Worm (Caenorhabditis elegans) whole organism, L4 larva: ENCODE data around the gene F16B4.2.
A peak's percentile ranks its signal among the peaks of the same experiment; 100 is the strongest.

Experiments used
- F10B5.3 ChIP-seq: sonication (generic microtip); optimal IDR thresholded peaks from 2 replicates; lab custom pipeline; 2016; ENCODE audit warnings: mild to moderate bottlenecking, missing genetic modification characterization, missing compliant biosample characterization
- F37D6.2 ChIP-seq: sonication (generic microtip); optimal IDR thresholded peaks from 2 replicates; lab custom pipeline; 2016; ENCODE audit warnings: mild to moderate bottlenecking, missing genetic modification characterization, missing compliant biosample characterization
- F44E2.7 ChIP-seq: fragments of 200-800 bp; sonication (Bioruptor generic); IDR thresholded peaks from 2 replicates; pipeline ENCODE4 v2.1.2; 2022; ENCODE audit warnings: missing genetic modification characterization, missing compliant biosample characterization
- F49E8.2 ChIP-seq: sonication (generic microtip); optimal IDR thresholded peaks from 2 replicates; lab custom pipeline; 2016; ENCODE audit warnings: missing compliant biosample characterization, mild to moderate bottlenecking, missing genetic modification characterization, borderline replicate concordance
- Y48G9A.11 ChIP-seq: fragments of 200-800 bp; sonication (Bioruptor generic); IDR thresholded peaks from 2 replicates; pipeline ENCODE4 v1.3.6; 2022; ENCODE audit warnings: missing genetic modification reagents, missing genetic modification characterization, missing compliant biosample characterization
- Y5F2A.4 ChIP-seq: fragments of 200-800 bp; sonication (Bioruptor generic); optimal IDR thresholded peaks from 2 replicates; lab custom pipeline; 2018; ENCODE audit warnings: mild to moderate bottlenecking, missing genetic modification characterization, missing compliant biosample characterization
- aha-1 ChIP-seq: fragments of 150-350 bp; peaks from one replicate; lab custom pipeline; 2014; ENCODE audit warnings: missing biosample characterization, missing genetic modification characterization
- ama-1 ChIP-seq: fragments of 150-350 bp; optimal IDR thresholded peaks from 2 replicates; lab custom pipeline; 2014; ENCODE audit warnings: inconsistent platforms, mixed read lengths
- attf-4 ChIP-seq: sonication (generic microtip); optimal IDR thresholded peaks from 3 replicates; lab custom pipeline; 2017; ENCODE audit warnings: missing biosample characterization, missing genetic modification characterization
- ceh-20 ChIP-seq: fragments of 200-800 bp; sonication (Bioruptor generic); IDR thresholded peaks from 2 replicates; pipeline ENCODE4 v1.3.6; 2022; ENCODE audit warnings: missing genetic modification reagents, missing genetic modification characterization, missing compliant biosample characterization
- ceh-32 ChIP-seq: sonication (generic microtip); optimal IDR thresholded peaks from 2 replicates; lab custom pipeline; 2016; ENCODE audit warnings: mild to moderate bottlenecking, missing genetic modification characterization, missing compliant biosample characterization; ENCODE audit not compliant: poor library complexity
- ceh-62 ChIP-seq: sonication (generic microtip); optimal IDR thresholded peaks from 2 replicates; lab custom pipeline; 2017; ENCODE audit warnings: missing biosample characterization, missing genetic modification characterization
- dve-1 ChIP-seq: sonication (generic microtip); optimal IDR thresholded peaks from 2 replicates; lab custom pipeline; 2017; ENCODE audit warnings: antibody characterized with exemption, mild to moderate bottlenecking, missing genetic modification characterization, missing compliant biosample characterization; ENCODE audit not compliant: insufficient read depth
- fkh-10 ChIP-seq: fragments of 150-350 bp; optimal IDR thresholded peaks from 2 replicates; lab custom pipeline; 2014; ENCODE audit warnings: missing biosample characterization, missing genetic modification reagents, missing genetic modification characterization
- hlh-11 ChIP-seq: fragments of 200-800 bp; sonication (Bioruptor generic); optimal IDR thresholded peaks from 2 replicates; lab custom pipeline; 2018; ENCODE audit warnings: mild to moderate bottlenecking, missing genetic modification characterization, missing compliant biosample characterization
- hlh-30 ChIP-seq: sonication (generic microtip); optimal IDR thresholded peaks from 2 replicates; lab custom pipeline; 2017; ENCODE audit warnings: antibody characterized with exemption, mild to moderate bottlenecking, missing genetic modification characterization, missing compliant biosample characterization; ENCODE audit not compliant: insufficient read depth
- lin-29 ChIP-seq: fragments of 200-800 bp; sonication (Bioruptor generic); IDR thresholded peaks from 2 replicates; pipeline ENCODE4 v1.3.6; 2022; ENCODE audit warnings: missing genetic modification reagents, missing genetic modification characterization, missing compliant biosample characterization
- lsy-2 ChIP-seq, 2 experiments: fragments of 150-350 bp in 1 of 2; sonication (generic microtip) in 1 of 2; optimal IDR thresholded peaks; 2 replicates each; lab custom pipeline; 2014 to 2017; ENCODE audit warnings: missing biosample characterization in 2 of 2, missing genetic modification characterization in 2 of 2
- madf-5 ChIP-seq, 2 experiments: fragments of 200-800 bp; sonication (Bioruptor generic); IDR thresholded peaks; 2 replicates each; pipeline ENCODE4 v1.3.6; 2022; ENCODE audit warnings: missing compliant biosample characterization in 2 of 2, missing genetic modification characterization in 2 of 2
- mdl-1 ChIP-seq, 2 experiments: fragments of 150-350 bp in 1 of 2; sonication (generic microtip) in 1 of 2; optimal IDR thresholded peaks; 2 replicates each; lab custom pipeline; 2014 to 2017; ENCODE audit warnings: missing biosample characterization in 2 of 2, missing genetic modification characterization in 2 of 2
- mxl-3 ChIP-seq: fragments of 200-800 bp; sonication (Bioruptor generic); optimal IDR thresholded peaks from 2 replicates; lab custom pipeline; 2018; ENCODE audit warnings: mild to moderate bottlenecking, missing genetic modification characterization, missing compliant biosample characterization
- nhr-10 ChIP-seq: fragments of 150-350 bp; optimal IDR thresholded peaks from 2 replicates; lab custom pipeline; 2014; ENCODE audit warnings: missing biosample characterization, missing genetic modification characterization
- nhr-102 ChIP-seq: sonication (generic microtip); optimal IDR thresholded peaks from 2 replicates; lab custom pipeline; 2016; ENCODE audit warnings: mild to moderate bottlenecking, missing genetic modification characterization, moderate library complexity, missing compliant biosample characterization
- nhr-28 ChIP-seq: fragments of 150-350 bp; optimal IDR thresholded peaks from 2 replicates; lab custom pipeline; 2014; ENCODE audit warnings: missing biosample characterization, missing genetic modification characterization
- nhr-48 ChIP-seq: sonication (generic microtip); optimal IDR thresholded peaks from 2 replicates; lab custom pipeline; 2016; ENCODE audit warnings: mild to moderate bottlenecking, missing genetic modification characterization, missing compliant biosample characterization
- nhr-77 ChIP-seq: fragments of 150-350 bp; optimal IDR thresholded peaks from 2 replicates; lab custom pipeline; 2014; ENCODE audit warnings: missing biosample characterization, missing genetic modification characterization
- pha-4 ChIP-seq, 2 experiments: fragments of 150-350 bp in 1 of 2; fragments of 200-800 bp in 1 of 2; sonication (Bioruptor generic) in 1 of 2; IDR thresholded peaks in 1 of 2; optimal IDR thresholded peaks in 1 of 2; 2 replicates each; pipeline versions ENCODE4 v1.3.6 to Lab custom; 2014 to 2022; ENCODE audit warnings: missing genetic modification characterization in 2 of 2, missing genetic modification reagents in 2 of 2, missing biosample characterization in 1 of 2, missing compliant biosample characterization in 1 of 2
- pqm-1 ChIP-seq: sonication (generic microtip); optimal IDR thresholded peaks from 2 replicates; lab custom pipeline; 2017; ENCODE audit warnings: missing biosample characterization, missing genetic modification characterization
- saeg-2 ChIP-seq: fragments of 200-800 bp; sonication (Bioruptor generic); IDR thresholded peaks from 2 replicates; pipeline ENCODE4 v1.3.6; 2022; ENCODE audit warnings: missing genetic modification reagents, missing genetic modification characterization, missing compliant biosample characterization
- set-16 ChIP-seq: fragments of 200-800 bp; sonication (Bioruptor generic); IDR thresholded peaks from 2 replicates; pipeline ENCODE4 v1.3.6; 2022; ENCODE audit warnings: missing genetic modification reagents, missing genetic modification characterization, missing compliant biosample characterization
- spr-1 ChIP-seq: sonication (generic microtip); optimal IDR thresholded peaks from 2 replicates; lab custom pipeline; 2016; ENCODE audit warnings: mild to moderate bottlenecking, missing genetic modification characterization, missing compliant biosample characterization
- tra-1 ChIP-seq: fragments of 200-800 bp; sonication (Bioruptor generic); IDR thresholded peaks from 2 replicates; pipeline ENCODE4 v1.3.6; 2022; ENCODE audit warnings: missing genetic modification reagents, missing genetic modification characterization, missing compliant biosample characterization
- unc-62 ChIP-seq, 3 experiments: fragments of 150-350 bp in 1 of 3; sonication (generic microtip); optimal IDR thresholded peaks in 2 of 3; peaks in 1 of 3; 1 replicate in 1 of 3; 2 replicates in 2 of 3; lab custom pipeline; 2014 to 2017; ENCODE audit warnings: missing biosample characterization in 3 of 3, missing genetic modification characterization in 3 of 3, missing genetic modification reagents in 3 of 3, missing genotype in 1 of 3
- zip-11 ChIP-seq: fragments of 200-800 bp; sonication (Bioruptor generic); IDR thresholded peaks from 2 replicates; pipeline ENCODE4 v1.3.6; 2022; ENCODE audit warnings: missing genetic modification characterization, missing compliant biosample characterization

The F16B4.2 gene

ce11 chrV:1586906-1587305 lies 13.9 kb upstream of the F16B4.2 start, which contains the start of gene F16B4.6:
Gene F16B4.6 (plus strand): TSS chrV:1587206.
- TF ChIP-seq madf-5 (GFP tag; IDR thresholded peaks at IDR 0.05; lab: Robert Waterston, UW) (no peak), ama-1 (lab: Kevin White, UChicago) (no peak), pha-4 (GFP tag; IDR thresholded peaks at IDR 0.05; lab: Robert Waterston, UW) (no peak), pha-4 (tag; optimal IDR thresholded peaks at IDR 0.05; lab: Kevin White, UChicago) (no peak), fkh-10 (GFP tag; lab: Kevin White, UChicago) (no peak), F10B5.3 (no peak), pqm-1 (tag; lab: Kevin White, UChicago) (no peak), ceh-32 (tag; lab: Kevin White, UChicago) (no peak), ceh-62 (no peak)
- TF ChIP-seq, all 104 proteins: peak for 0

- TF ChIP-seq nhr-48 (tag; lab: Kevin White, UChicago) (no peak), attf-4 (tag; lab: Kevin White, UChicago) (no peak), set-16 (GFP tag; lab: Robert Waterston, UW) (no peak), spr-1 (tag; lab: Kevin White, UChicago) (no peak), F37D6.2 (tag; lab: Kevin White, UChicago) (no peak), ceh-20 (GFP tag; lab: Robert Waterston, UW) (no peak)
Measured at ce11 chrV:1588128-1588527, 12.7 kb upstream of the F16B4.2 start, which contains the start of gene F16B4.5. Gene F16B4.5 (plus strand): TSS chrV:1588428.

- TF ChIP-seq Y5F2A.4 (GFP tag; lab: Kevin White, UChicago), result no peak
- TF ChIP-seq nhr-77, result peak; percentile 2
- peak; percentile 8 to 15 for TF ChIP-seq lsy-2 (tag; optimal IDR thresholded peaks at IDR 0.05; lab: Kevin White, UChicago)
- TF ChIP-seq mxl-3 (GFP tag; lab: Kevin White, UChicago), result peak; percentile 55
- TF ChIP-seq nhr-28 (tag; lab: Kevin White, UChicago), result peak; percentile 81
- TF ChIP-seq hlh-30, result peak; percentile 50
- no peak for TF ChIP-seq dve-1 (tag; lab: Kevin White, UChicago)
- TF ChIP-seq lin-29 (GFP tag; lab: Robert Waterston, UW), result no peak
- TF ChIP-seq zip-11 (GFP tag; lab: Robert Waterston, UW), result no peak
- no peak for TF ChIP-seq Y48G9A.11 (GFP tag; lab: Robert Waterston, UW)
- TF ChIP-seq nhr-102 (tag; lab: Kevin White, UChicago), result no peak
- no peak for TF ChIP-seq F49E8.2 (tag; lab: Kevin White, UChicago)
- peak; percentile 70 for TF ChIP-seq nhr-10 (tag; lab: Kevin White, UChicago)
- TF ChIP-seq unc-62 (GFP tag; optimal IDR thresholded peaks at IDR 0.05 in 1 of 2; lab: Kevin White, UChicago), result peak in 1 of 2 experiments; percentile 79
- no peak for TF ChIP-seq unc-62 (tag; optimal IDR thresholded peaks at IDR 0.05; lab: Kevin White, UChicago)
- peak; percentile 59 for TF ChIP-seq hlh-11
- no peak for TF ChIP-seq F44E2.7 (GFP tag; lab: Robert Waterston, UW)
- no peak for TF ChIP-seq tra-1 (GFP tag; lab: Robert Waterston, UW)
- no peak for TF ChIP-seq aha-1 (tag; lab: Kevin White, UChicago)
- no peak for TF ChIP-seq saeg-2 (GFP tag; lab: Robert Waterston, UW)
- peak in 1 of 2 experiments; percentile 6 for TF ChIP-seq mdl-1 (tag; optimal IDR thresholded peaks at IDR 0.05; lab: Kevin White, UChicago)
- no peak for TF ChIP-seq spr-1 (tag; lab: Kevin White, UChicago)
- TF ChIP-seq ama-1 (lab: Kevin White, UChicago), result peak; percentile 30
- no peak for TF ChIP-seq set-16 (GFP tag; lab: Robert Waterston, UW)
Measured at ce11 chrV:1593799-1594420, 6.9 kb upstream of the F16B4.2 start, which contains the start of gene F16B4.4. Gene F16B4.4 (plus strand): TSS chrV:1594019.
